Worm (Caenorhabditis elegans) whole organism, mixed stage, embryonic: ENCODE data around the gene C04C3.4.
"Not testable (repeated sequence)": the region's sequence is repeated elsewhere in the genome, so short reads cannot be mapped to it uniquely, and the experiment has no call there.

Experiments
- lsy-2 ChIP-seq: fragments of 150-350 bp; optimal IDR thresholded peaks from 2 replicates; lab custom pipeline; 2014; ENCODE audit warnings: missing biosample characterization, missing genetic modification characterization
- nhr-28 ChIP-seq: fragments of 150-350 bp; optimal IDR thresholded peaks from 2 replicates; lab custom pipeline; 2014; ENCODE audit warnings: missing biosample characterization, missing genetic modification characterization
- snpc-4 ChIP-seq: fragments of 150-350 bp; optimal IDR thresholded peaks from 2 replicates; lab custom pipeline; 2014; ENCODE audit warnings: missing biosample characterization, missing genetic modification characterization

DNA sequence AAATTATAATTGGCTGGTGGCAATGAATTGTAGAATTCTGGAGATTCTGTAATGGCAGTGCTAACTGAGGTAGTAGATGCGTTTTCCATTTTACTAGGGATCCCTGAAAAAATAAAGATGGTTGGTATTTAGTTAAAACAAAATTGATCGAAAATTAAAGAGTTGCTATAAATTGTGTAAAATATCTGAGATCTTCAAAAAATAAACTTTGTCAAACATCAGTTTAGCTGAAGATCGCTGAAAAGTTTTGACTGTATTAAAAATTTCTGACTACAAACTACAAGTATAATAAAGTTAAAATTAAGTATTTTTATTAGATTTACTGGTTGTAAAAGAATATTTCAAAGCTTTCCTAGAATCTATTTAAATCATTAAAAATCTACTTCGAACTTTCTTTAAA, 4.2 kb upstream of the C04C3.4 start, which contains the start of gene B0546.5:
- not testable (repeated sequence) for TF ChIP-seq snpc-4; nhr-28 (tag; lab: Kevin White, UChicago); lsy-2
